Worm (Caenorhabditis elegans): ENCODE data around the gene M01B2.10.

DNA sequence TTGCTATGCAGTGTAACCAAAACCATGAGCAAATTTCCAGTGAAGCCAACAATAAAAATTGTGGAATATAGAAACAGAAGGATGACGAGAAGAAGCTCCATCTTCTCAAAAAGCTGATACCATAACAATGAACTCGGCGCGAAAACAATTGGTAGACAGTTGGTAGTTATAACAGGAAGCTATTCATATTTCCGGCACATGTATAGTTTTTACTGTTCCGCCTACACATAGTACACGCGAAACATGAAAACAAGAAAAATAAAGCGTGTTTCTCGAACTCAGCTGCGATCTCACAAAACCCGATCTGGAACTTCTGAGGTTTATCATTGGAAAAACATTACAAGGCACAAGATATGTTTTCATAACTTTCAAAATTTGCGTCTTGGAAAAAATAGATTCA lies 3.2 kb downstream of the M01B2.10 start, which contains the start of gene srsx-37:
- TF ChIP-seq skn-1 (tag; optimal IDR thresholded peaks at IDR 0.05) (no peak), Y75B8A.6 (GFP tag; IDR thresholded peaks at IDR 0.05) (no peak), ZK546.5 (tag; optimal IDR thresholded peaks at IDR 0.05) (no peak), tag-97 (GFP tag; IDR thresholded peaks at IDR 0.05) (no peak), pha-4 (GFP tag; IDR thresholded peaks at IDR 0.05) (no peak), pha-4 (tag; optimal IDR thresholded peaks at IDR 0.05) (no peak), snpc-4 (tag; optimal IDR thresholded peaks at IDR 0.05) (no peak), nhr-28 (tag; optimal IDR thresholded peaks at IDR 0.05) (no peak), ceh-82 (tag; optimal IDR thresholded peaks at IDR 0.05) (no peak), R02D3.7 (tag; optimal IDR thresholded peaks at IDR 0.05) (no peak)
